Worm (Caenorhabditis elegans) whole organism, L3 larva: ENCODE measurements around the gene nhr-214.

Experiments
- R02D3.7 ChIP-seq: fragments of 150-350 bp; optimal IDR thresholded peaks from 2 replicates; lab custom pipeline; 2014; ENCODE audit warnings: missing biosample characterization, missing genetic modification characterization
- aly-2 ChIP-seq: fragments of 150-350 bp; optimal IDR thresholded peaks from 2 replicates; lab custom pipeline; 2014; ENCODE audit warnings: missing biosample characterization, missing genetic modification characterization
- egl-27 ChIP-seq: sonication (generic microtip); optimal IDR thresholded peaks from 4 replicates; lab custom pipeline; 2017; ENCODE audit warnings: missing biosample characterization, missing genetic modification reagents, missing genetic modification characterization
- eor-1 ChIP-seq, 2 experiments: fragments of 150-350 bp; optimal IDR thresholded peaks; 2 replicates each; lab custom pipeline; 2014 to 2018; ENCODE audit warnings: missing biosample characterization in 2 of 2, missing genetic modification characterization in 2 of 2
- nfya-1 ChIP-seq: sonication (generic microtip); optimal IDR thresholded peaks from 2 replicates; lab custom pipeline; 2017; ENCODE audit warnings: missing genetic modification characterization, mild to moderate bottlenecking, missing compliant biosample characterization, antibody characterized with exemption, moderate library complexity; ENCODE audit not compliant: insufficient read depth
- nhr-237 ChIP-seq: fragments of 150-350 bp; optimal IDR thresholded peaks from 2 replicates; lab custom pipeline; 2014; ENCODE audit warnings: missing biosample characterization, missing genetic modification characterization
- nhr-43 ChIP-seq: sonication (generic microtip); optimal IDR thresholded peaks from 2 replicates; lab custom pipeline; 2016; ENCODE audit warnings: mild to moderate bottlenecking, missing genetic modification characterization, missing compliant biosample characterization; ENCODE audit not compliant: poor library complexity, severe bottlenecking
- snpc-4 ChIP-seq: fragments of 150-350 bp; optimal IDR thresholded peaks from 2 replicates; lab custom pipeline; 2014; ENCODE audit warnings: missing biosample characterization, missing genetic modification characterization
- unc-62 ChIP-seq: fragments of 150-350 bp; sonication (generic microtip); optimal IDR thresholded peaks from 4 replicates; lab custom pipeline; 2014; ENCODE audit warnings: missing biosample characterization, missing genetic modification reagents, missing genetic modification characterization

- no peak for TF ChIP-seq nfya-1 (tag; lab: Kevin White, UChicago)
- TF ChIP-seq eor-1 (tag; optimal IDR thresholded peaks at IDR 0.05; lab: Kevin White, UChicago) = no peak
- TF ChIP-seq snpc-4 = no peak
- no peak for TF ChIP-seq aly-2 (tag; lab: Kevin White, UChicago)
- TF ChIP-seq nhr-43 (tag; lab: Kevin White, UChicago) = no peak
- TF ChIP-seq unc-62 = no peak
- TF ChIP-seq nhr-237 = no peak
- no peak for TF ChIP-seq R02D3.7 (tag; lab: Kevin White, UChicago)
- no peak for TF ChIP-seq egl-27
Measured at ce11 chrX:12677113-12677512, 24.8 kb downstream of the nhr-214 start.
